Fruit fly (Drosophila melanogaster) whole organism, prepupa: Measurements from ENCODE around the gene kon.
A peak's percentile ranks its signal among the peaks of the same experiment; 100 is the strongest.

Experiments used
- Blimp-1 ChIP-seq: fragments of 200-800 bp; sonication (Bioruptor generic); optimal IDR thresholded peaks from 3 replicates; lab custom pipeline; 2017; ENCODE audit warnings: missing biosample characterization, missing genetic modification characterization, mild to moderate bottlenecking, moderate library complexity, missing genetic modification reagents
- CG10631 ChIP-seq: fragments of 200-800 bp; sonication (Bioruptor generic); optimal IDR thresholded peaks from 2 replicates; lab custom pipeline; 2016; ENCODE audit warnings: missing biosample characterization, missing genetic modification characterization
- CG10669 ChIP-seq: fragments of 200-800 bp; sonication (Bioruptor generic); optimal IDR thresholded peaks from 3 replicates; lab custom pipeline; 2018; ENCODE audit warnings: missing biosample characterization, mild to moderate bottlenecking, missing genetic modification characterization, moderate library complexity
- CG11902 ChIP-seq: fragments of 200-800 bp; sonication (Bioruptor generic); optimal IDR thresholded peaks from 3 replicates; lab custom pipeline; 2016; ENCODE audit warnings: missing biosample characterization, missing genetic modification characterization
- CG15336 ChIP-seq: fragments of 200-800 bp; sonication (Bioruptor generic); IDR thresholded peaks from 2 replicates; pipeline ENCODE4 v1.3.6; 2022; ENCODE audit warnings: missing biosample characterization, missing genetic modification characterization
- CG1621 ChIP-seq: fragments of 200-800 bp; sonication (Bioruptor generic); optimal IDR thresholded peaks from 3 replicates; lab custom pipeline; 2018; ENCODE audit warnings: missing biosample characterization, mild to moderate bottlenecking, missing genetic modification characterization
- CG31627 ChIP-seq: fragments of 200-800 bp; sonication (Bioruptor generic); optimal IDR thresholded peaks from 3 replicates; lab custom pipeline; 2016; ENCODE audit warnings: missing biosample characterization, missing genetic modification characterization
- CG32006 ChIP-seq: fragments of 200-800 bp; sonication (Bioruptor generic); optimal IDR thresholded peaks from 3 replicates; lab custom pipeline; 2017; ENCODE audit warnings: missing biosample characterization, mild to moderate bottlenecking, missing genetic modification characterization
- CG34406 ChIP-seq: fragments of 200-800 bp; sonication (Bioruptor generic); optimal IDR thresholded peaks from 3 replicates; lab custom pipeline; 2016; ENCODE audit warnings: missing biosample characterization, missing genetic modification characterization
- CG3919 ChIP-seq: fragments of 200-800 bp; sonication (Bioruptor generic); optimal IDR thresholded peaks from 3 replicates; lab custom pipeline; 2016; ENCODE audit warnings: missing biosample characterization, missing genetic modification characterization
- CG4318 ChIP-seq: fragments of 200-800 bp; sonication (Bioruptor generic); optimal IDR thresholded peaks from 3 replicates; lab custom pipeline; 2017; ENCODE audit warnings: missing biosample characterization, mild to moderate bottlenecking, missing genetic modification characterization
- CG6163 ChIP-seq: fragments of 200-800 bp; sonication (Bioruptor generic); IDR thresholded peaks from 3 replicates; pipeline ENCODE4 v1.3.6; 2022; ENCODE audit warnings: missing biosample characterization, missing genetic modification characterization
- CG6276 ChIP-seq: fragments of 200-800 bp; sonication (Bioruptor generic); optimal IDR thresholded peaks from 2 replicates; lab custom pipeline; 2017; ENCODE audit warnings: missing biosample characterization, mild to moderate bottlenecking, missing genetic modification characterization
- CG6792 ChIP-seq: fragments of 200-800 bp; sonication (Bioruptor generic); optimal IDR thresholded peaks from 3 replicates; lab custom pipeline; 2016; ENCODE audit warnings: missing biosample characterization, missing genetic modification characterization
- CG6808 ChIP-seq: fragments of 200-800 bp; sonication (Bioruptor generic); optimal IDR thresholded peaks from 3 replicates; lab custom pipeline; 2017; ENCODE audit warnings: missing biosample characterization, missing genetic modification characterization, mild to moderate bottlenecking, moderate library complexity, missing genetic modification reagents
- CG7368 ChIP-seq: fragments of 200-800 bp; sonication (Bioruptor generic); optimal IDR thresholded peaks from 3 replicates; lab custom pipeline; 2016; ENCODE audit warnings: missing biosample characterization, missing genetic modification characterization
- CG8119 ChIP-seq: fragments of 200-800 bp; sonication (Bioruptor generic); IDR thresholded peaks from 3 replicates; pipeline ENCODE4 v1.3.6; 2022; ENCODE audit warnings: missing biosample characterization, missing genetic modification characterization
- CG8319 ChIP-seq: fragments of 200-800 bp; sonication (Bioruptor generic); optimal IDR thresholded peaks from 3 replicates; lab custom pipeline; 2016; ENCODE audit warnings: missing biosample characterization, missing genetic modification characterization
- CG9139 ChIP-seq: fragments of 200-800 bp; sonication (Bioruptor generic); optimal IDR thresholded peaks from 3 replicates; lab custom pipeline; 2017; ENCODE audit warnings: missing biosample characterization, mild to moderate bottlenecking, missing genetic modification characterization
- Eip75B ChIP-seq: fragments of 200-800 bp; sonication (Bioruptor generic); optimal IDR thresholded peaks from 3 replicates; lab custom pipeline; 2016; ENCODE audit warnings: missing biosample characterization, missing genetic modification characterization
- Eip78C ChIP-seq: fragments of 200-800 bp; sonication (Bioruptor generic); peaks from one replicate; lab custom pipeline; 2016; ENCODE audit warnings: missing biosample characterization, missing genetic modification characterization
- Eip93F ChIP-seq: fragments of 200-800 bp; sonication (Bioruptor generic); optimal IDR thresholded peaks from 2 replicates; lab custom pipeline; 2016; ENCODE audit warnings: missing biosample characterization, mild to moderate bottlenecking, missing genetic modification characterization
- Ets96B ChIP-seq: fragments of 200-800 bp; optimal IDR thresholded peaks from 2 replicates; lab custom pipeline; 2019; ENCODE audit warnings: missing biosample characterization, mild to moderate bottlenecking, missing genetic modification characterization, moderate library complexity
- Gug ChIP-seq: fragments of 200-800 bp; sonication (Bioruptor generic); IDR thresholded peaks from 2 replicates; pipeline ENCODE4 v1.3.6; 2022; ENCODE audit warnings: missing biosample characterization, missing genetic modification characterization
- Hr38 ChIP-seq: sonication (Bioruptor generic); optimal IDR thresholded peaks from 2 replicates; lab custom pipeline; 2016; ENCODE audit warnings: missing biosample characterization, missing genetic modification characterization
- Hr4 ChIP-seq: fragments of 200-800 bp; sonication (Bioruptor generic); optimal IDR thresholded peaks from 3 replicates; lab custom pipeline; 2016; ENCODE audit warnings: missing biosample characterization, missing genetic modification characterization
- Lpt ChIP-seq: fragments of 200-800 bp; sonication (Bioruptor generic); optimal IDR thresholded peaks from 3 replicates; lab custom pipeline; 2016; ENCODE audit warnings: missing biosample characterization, missing genetic modification characterization
- OdsH ChIP-seq: fragments of 200-800 bp; sonication (Bioruptor generic); optimal IDR thresholded peaks from 3 replicates; lab custom pipeline; 2016; ENCODE audit warnings: missing biosample characterization, missing genetic modification characterization
- Sox14 ChIP-seq: fragments of 200-800 bp; sonication (Bioruptor generic); optimal IDR thresholded peaks from 3 replicates; lab custom pipeline; 2016; ENCODE audit warnings: missing biosample characterization, missing genetic modification characterization
- achi ChIP-seq: fragments of 200-800 bp; sonication (Bioruptor generic); optimal IDR thresholded peaks from 3 replicates; lab custom pipeline; 2016; ENCODE audit warnings: missing biosample characterization, missing genetic modification characterization
- acj6 ChIP-seq: fragments of 200-800 bp; sonication (Bioruptor generic); optimal IDR thresholded peaks from 3 replicates; lab custom pipeline; 2016; ENCODE audit warnings: missing biosample characterization, missing genetic modification characterization
- eg ChIP-seq: fragments of 200-800 bp; sonication (Bioruptor generic); IDR thresholded peaks from 3 replicates; pipeline ENCODE4 v1.3.6; 2022; ENCODE audit warnings: missing biosample characterization, missing genetic modification characterization
- esn ChIP-seq: fragments of 200-800 bp; sonication (Bioruptor generic); optimal IDR thresholded peaks from 2 replicates; lab custom pipeline; 2016; ENCODE audit warnings: missing biosample characterization, mild to moderate bottlenecking, missing genetic modification characterization, moderate library complexity
- fd59A ChIP-seq: fragments of 200-800 bp; sonication (Bioruptor generic); optimal IDR thresholded peaks from 2 replicates; lab custom pipeline; 2017; ENCODE audit warnings: missing biosample characterization, mild to moderate bottlenecking, missing genetic modification characterization, missing genetic modification reagents
- fd85E ChIP-seq: fragments of 200-800 bp; sonication (Bioruptor generic); optimal IDR thresholded peaks from 3 replicates; lab custom pipeline; 2016; ENCODE audit warnings: missing biosample characterization, missing genetic modification characterization
- fkh ChIP-seq: fragments of 200-800 bp; sonication (Bioruptor generic); optimal IDR thresholded peaks from 3 replicates; lab custom pipeline; 2017; ENCODE audit warnings: missing biosample characterization, mild to moderate bottlenecking, missing genetic modification characterization, moderate library complexity
- lz ChIP-seq: fragments of 200-800 bp; sonication (Bioruptor generic); optimal IDR thresholded peaks from 3 replicates; lab custom pipeline; 2016; ENCODE audit warnings: missing biosample characterization, missing genetic modification characterization
- pdm3 ChIP-seq: fragments of 200-800 bp; sonication (Bioruptor generic); optimal IDR thresholded peaks from 3 replicates; lab custom pipeline; 2016; ENCODE audit warnings: missing biosample characterization, missing genetic modification characterization
- salr ChIP-seq, 2 experiments: fragments of 200-800 bp; sonication (Bioruptor generic); optimal IDR thresholded peaks; 3 replicates each; lab custom pipeline; 2016 to 2018; ENCODE audit warnings: missing biosample characterization in 2 of 2, missing genetic modification characterization in 2 of 2, mild to moderate bottlenecking in 1 of 2
- spab ChIP-seq: fragments of 200-800 bp; sonication (Bioruptor generic); optimal IDR thresholded peaks from 2 replicates; lab custom pipeline; 2017; ENCODE audit warnings: missing biosample characterization, mild to moderate bottlenecking, missing genetic modification characterization, missing genetic modification reagents
- ss ChIP-seq, 2 experiments: fragments of 200-800 bp; sonication (Bioruptor generic); optimal IDR thresholded peaks; 2 replicates in 1 of 2; 3 replicates in 1 of 2; lab custom pipeline; 2017 to 2018; ENCODE audit warnings: mild to moderate bottlenecking in 2 of 2, missing biosample characterization in 2 of 2, missing genetic modification characterization in 2 of 2, moderate library complexity in 1 of 2
- topi ChIP-seq: fragments of 200-800 bp; sonication (Bioruptor generic); optimal IDR thresholded peaks from 3 replicates; lab custom pipeline; 2016; ENCODE audit warnings: missing biosample characterization, missing genetic modification characterization

The kon gene

DNA sequence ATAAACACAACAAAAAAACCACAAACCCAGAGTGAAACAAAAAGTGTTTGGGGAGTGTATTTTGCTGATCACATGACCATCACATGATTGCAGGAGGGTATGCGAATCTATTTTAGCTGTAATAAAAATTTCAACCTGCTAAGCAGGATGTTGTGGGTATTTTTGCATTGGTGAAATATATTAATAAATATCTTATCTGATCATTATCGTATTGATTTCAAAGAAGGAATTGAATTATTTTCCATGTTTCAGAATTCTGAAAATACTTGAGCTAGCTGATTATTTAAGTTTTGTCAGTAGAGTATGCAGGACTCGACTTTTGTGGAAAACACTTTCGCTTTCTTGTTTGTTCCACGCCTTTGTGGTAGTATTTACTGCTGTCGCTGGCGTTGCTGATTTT, 19.2 kb upstream of the kon start (continued):
- TF ChIP-seq esn (GFP tag; lab: Kevin White, UChicago) (no peak), salr (GFP tag; optimal IDR thresholded peaks at IDR 0.05; lab: Kevin White, UChicago) (no peak), CG3919 (peak; percentile 45), Eip75B (GFP tag; lab: Kevin White, UChicago) (peak; percentile 71), spab (GFP tag; lab: Kevin White, UChicago) (peak; percentile 83), acj6 (GFP tag; lab: Kevin White, UChicago) (peak; percentile 67), Eip93F (GFP tag; lab: Kevin White, UChicago) (no peak), Blimp-1 (GFP tag; lab: Kevin White, UChicago) (peak; percentile 70), CG10669 (peak; percentile 83), CG6163 (peak; percentile 75)
- TF ChIP-seq, all 60 proteins: peak for 40

DNA sequence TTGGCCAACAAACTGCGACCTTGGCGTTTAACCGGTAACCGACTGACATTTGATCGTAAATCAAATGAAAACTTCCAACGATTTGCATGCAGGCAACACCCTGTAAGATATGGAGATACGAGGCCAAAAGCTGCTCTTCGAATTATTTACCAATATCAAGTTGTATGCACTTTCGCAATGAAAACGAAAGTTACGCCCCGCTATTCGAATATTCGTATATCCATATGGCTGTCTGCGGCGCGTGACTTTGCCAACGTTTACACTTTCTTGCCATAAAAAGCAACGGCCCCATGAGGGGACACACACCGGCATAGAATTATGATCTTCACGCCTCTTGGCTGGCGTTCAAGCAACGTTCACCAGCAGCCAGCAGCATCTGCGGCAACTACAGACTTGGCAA, 18.5 kb upstream of the kon start:
- TF ChIP-seq CG6808 (GFP tag; lab: Kevin White, UChicago) (no peak), salr (GFP tag; optimal IDR thresholded peaks at IDR 0.05; lab: Kevin White, UChicago) (no peak), CG4318 (no peak), CG11902 (no peak), eg (0 out of 3 replicates have a peak, but pooled peaks have one; percentile 18), topi (GFP tag; lab: Kevin White, UChicago) (no peak), fd85E (GFP tag; lab: Kevin White, UChicago) (no peak), Blimp-1 (GFP tag; lab: Kevin White, UChicago) (peak; percentile 69), Hr38 (GFP tag; lab: Kevin White, UChicago) (no peak), CG6163 (no peak)

DNA sequence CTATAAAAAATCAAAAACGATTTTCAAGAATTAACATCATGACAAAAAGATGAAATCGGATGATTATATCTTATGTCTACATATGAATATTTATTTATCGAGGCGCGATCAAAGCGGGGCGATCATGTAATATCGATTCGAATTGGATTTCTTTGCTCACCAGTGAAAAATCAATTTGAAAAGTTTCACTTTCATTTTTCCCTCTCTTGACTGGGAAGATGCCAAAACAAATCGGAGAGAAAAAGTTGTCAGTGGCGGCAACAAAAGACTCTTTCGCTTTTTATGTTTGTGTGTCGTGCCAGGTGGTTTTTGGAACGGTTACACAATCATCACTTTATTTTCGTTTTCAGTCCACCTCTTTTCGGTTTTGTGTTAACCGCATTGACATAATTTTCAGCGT, 15.1 kb upstream of the kon start:
- TF ChIP-seq CG8319 (GFP tag; lab: Kevin White, UChicago) (no peak), Blimp-1 (GFP tag; lab: Kevin White, UChicago) (peak; percentile 91), Eip78C (GFP tag; lab: Kevin White, UChicago) (peak; percentile 8)

DNA sequence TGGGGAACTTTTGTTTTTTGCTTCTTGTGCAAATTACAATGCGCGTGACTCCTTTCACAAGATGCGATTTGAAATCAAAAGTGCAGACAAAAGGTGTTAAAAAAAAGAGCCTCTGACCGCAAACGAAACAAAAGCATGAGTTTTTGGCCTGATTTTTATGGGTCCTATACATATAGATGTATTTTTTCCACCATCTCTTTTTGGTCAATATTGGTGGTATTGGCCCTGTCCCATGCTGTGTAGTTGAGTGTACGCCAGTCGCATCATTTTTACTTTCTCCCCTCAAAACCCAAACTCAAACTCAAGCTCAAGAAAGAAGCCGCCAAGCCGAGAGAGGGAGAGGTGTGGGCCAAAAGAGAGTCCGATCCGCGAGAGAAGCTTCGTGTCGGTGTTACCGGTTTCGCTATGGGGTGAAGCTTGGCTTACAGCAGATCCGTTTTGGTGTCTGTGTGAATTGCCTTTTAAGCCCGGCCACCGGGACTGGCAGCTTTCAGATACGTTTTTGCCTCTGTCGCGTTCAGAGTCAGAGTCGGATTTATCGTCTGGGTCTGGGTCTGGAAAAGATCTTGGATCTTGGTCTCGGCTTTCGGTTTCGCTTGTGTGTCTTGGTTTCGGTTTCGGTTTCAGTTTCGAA, 13.3 kb upstream of the kon start, which contains the start of gene CG10211:
Gene CG10211, plus strand, starts transcription at position 486 of the 634 bp plus-strand sequence.
- TF ChIP-seq CG3919 (peak; percentile 56), CG8119 (GFP tag; lab: Robert Waterston, UW) (peak; percentile 60; the same call in 2 of the 3 replicates), esn (GFP tag; lab: Kevin White, UChicago) (peak; percentile 66), CG6276 (GFP tag; lab: Kevin White, UChicago) (peak; percentile 59), fkh (GFP tag; lab: Kevin White, UChicago) (no peak), CG15336 (GFP tag; lab: Robert Waterston, UW) (peak; percentile 73), Hr4 (GFP tag; lab: Kevin White, UChicago) (peak; percentile 57), Ets96B (tag; lab: Kevin White, UChicago) (peak; percentile 58), eg (peak; percentile 34), CG4318 (peak; percentile 54), acj6 (GFP tag; lab: Kevin White, UChicago) (peak; percentile 44), CG7368 (no peak), Eip75B (GFP tag; lab: Kevin White, UChicago) (peak; percentile 60), lz (peak; percentile 57), Eip93F (GFP tag; lab: Kevin White, UChicago) (no peak), CG31627 (GFP tag; lab: Kevin White, UChicago) (peak; percentile 7), achi (GFP tag; lab: Kevin White, UChicago) (peak; percentile 53), ss (GFP tag; optimal IDR thresholded peaks at IDR 0.05; lab: Kevin White, UChicago) (peak; percentile 56 to 63), CG10631 (GFP tag; lab: Kevin White, UChicago) (peak; percentile 43), Gug (GFP tag; lab: Robert Waterston, UW) (no peak), OdsH (GFP tag; lab: Kevin White, UChicago) (peak; percentile 57), CG6792 (GFP tag; lab: Kevin White, UChicago) (peak; percentile 26), pdm3 (peak; percentile 48), CG9139 (GFP tag; lab: Kevin White, UChicago) (peak; percentile 30), spab (GFP tag; lab: Kevin White, UChicago) (peak; percentile 29), Lpt (peak; percentile 43), CG32006 (GFP tag; lab: Kevin White, UChicago) (peak; percentile 81), Blimp-1 (GFP tag; lab: Kevin White, UChicago) (peak; percentile 98), CG34406 (GFP tag; lab: Kevin White, UChicago) (peak; percentile 63), Hr38 (GFP tag; lab: Kevin White, UChicago) (no peak), CG1621 (tag; lab: Kevin White, UChicago) (peak; percentile 0), CG8319 (GFP tag; lab: Kevin White, UChicago) (no peak), CG10669 (peak; percentile 55), fd59A (GFP tag; lab: Kevin White, UChicago) (peak; percentile 62), Sox14 (GFP tag; lab: Kevin White, UChicago) (peak; percentile 63)
